Worm (Caenorhabditis elegans) whole organism, L1 larva: Measurements from ENCODE around the gene col-173.
A peak's percentile ranks its signal among the peaks of the same experiment; 100 is the strongest.

Source experiments
- C04F5.9 ChIP-seq: sonication (generic microtip); optimal IDR thresholded peaks from 2 replicates; lab custom pipeline; 2016; ENCODE audit warnings: missing genetic modification characterization, missing compliant biosample characterization
- C16A3.4 ChIP-seq: fragments of 150-350 bp; optimal IDR thresholded peaks from 2 replicates; lab custom pipeline; 2014; ENCODE audit warnings: missing biosample characterization, missing genetic modification characterization
- aha-1 ChIP-seq: fragments of 150-350 bp; optimal IDR thresholded peaks from 2 replicates; lab custom pipeline; 2014; ENCODE audit warnings: missing biosample characterization, missing genetic modification characterization
- ceh-63 ChIP-seq: fragments of 200-800 bp; sonication (Bioruptor generic); optimal IDR thresholded peaks from 2 replicates; lab custom pipeline; 2018; ENCODE audit warnings: mild to moderate bottlenecking, missing genetic modification characterization, missing compliant biosample characterization
- ceh-82 ChIP-seq, 3 experiments: fragments of 150-350 bp in 1 of 3; sonication (generic microtip) in 2 of 3; optimal IDR thresholded peaks; 2 replicates each; lab custom pipeline; 2014 to 2017; ENCODE audit warnings: missing biosample characterization in 3 of 3, missing genetic modification characterization in 3 of 3
- ceh-88 ChIP-seq: fragments of 200-800 bp; sonication (Bioruptor generic); IDR thresholded peaks from 2 replicates; pipeline ENCODE4 v1.3.6; 2022; ENCODE audit warnings: missing genetic modification characterization, missing compliant biosample characterization
- dpl-1 ChIP-seq, 3 experiments: fragments of 150-350 bp in 2 of 3; sonication (generic microtip) in 1 of 3; optimal IDR thresholded peaks; 2 replicates each; lab custom pipeline; 2014 to 2017; ENCODE audit warnings: missing biosample characterization in 3 of 3, missing genetic modification characterization in 3 of 3, missing genetic modification reagents in 3 of 3
- efl-1 ChIP-seq, 4 experiments: fragments of 150-350 bp; optimal IDR thresholded peaks in 3 of 4; peaks in 1 of 4; 1 replicate in 1 of 4; 2 replicates in 3 of 4; lab custom pipeline; 2014; ENCODE audit warnings: missing biosample characterization in 2 of 4, missing genetic modification characterization in 2 of 4, missing genetic modification reagents in 2 of 4
- efl-3 ChIP-seq: fragments of 200-800 bp; sonication (Bioruptor generic); optimal IDR thresholded peaks from 2 replicates; lab custom pipeline; 2018; ENCODE audit warnings: mild to moderate bottlenecking, missing genetic modification characterization, missing compliant biosample characterization
- egl-13 ChIP-seq: sonication (generic microtip); optimal IDR thresholded peaks from 2 replicates; lab custom pipeline; 2016; ENCODE audit warnings: missing genotype, missing genetic modification reagents, missing genetic modification characterization, missing compliant biosample characterization
- egl-27 ChIP-seq, 2 experiments: fragments of 150-350 bp in 1 of 2; sonication (generic microtip); optimal IDR thresholded peaks; 3 replicates each; lab custom pipeline; 2017 to 2018; ENCODE audit warnings: missing biosample characterization in 2 of 2, missing genetic modification characterization in 2 of 2, missing genetic modification reagents in 2 of 2
- elt-3 ChIP-seq, 6 experiments: fragments of 150-350 bp in 1 of 6; sonication (generic microtip); optimal IDR thresholded peaks; 2 replicates each; lab custom pipeline; 2017 to 2018; ENCODE audit warnings: missing biosample characterization in 6 of 6, missing genetic modification characterization in 6 of 6, inconsistent platforms in 1 of 6
- fkh-4 ChIP-seq: sonication (generic microtip); optimal IDR thresholded peaks from 2 replicates; lab custom pipeline; 2016; ENCODE audit warnings: missing compliant biosample characterization, missing genetic modification characterization, borderline replicate concordance
- fkh-8 ChIP-seq: sonication (generic microtip); optimal IDR thresholded peaks from 2 replicates; lab custom pipeline; 2016; ENCODE audit warnings: mild to moderate bottlenecking, missing genetic modification characterization, missing compliant biosample characterization
- fos-1 ChIP-seq: fragments of 150-350 bp; optimal IDR thresholded peaks from 2 replicates; lab custom pipeline; 2014; ENCODE audit warnings: missing biosample characterization, missing genetic modification characterization
- hlh-4 ChIP-seq: sonication (generic microtip); optimal IDR thresholded peaks from 2 replicates; lab custom pipeline; 2016; ENCODE audit warnings: mild to moderate bottlenecking, missing genetic modification characterization, missing compliant biosample characterization
- hpl-2 ChIP-seq: fragments of 150-350 bp; optimal IDR thresholded peaks from 2 replicates; lab custom pipeline; 2014; ENCODE audit warnings: missing biosample characterization, missing genetic modification reagents, missing genetic modification characterization
- irx-1 ChIP-seq: sonication (generic microtip); optimal IDR thresholded peaks from 2 replicates; lab custom pipeline; 2016; ENCODE audit warnings: missing genetic modification characterization, missing compliant biosample characterization
- jun-1 ChIP-seq: fragments of 150-350 bp; optimal IDR thresholded peaks from 2 replicates; lab custom pipeline; 2014; ENCODE audit warnings: missing biosample characterization, missing genetic modification reagents, missing genetic modification characterization
- lin-13 ChIP-seq: fragments of 150-350 bp; optimal IDR thresholded peaks from 2 replicates; lab custom pipeline; 2014; ENCODE audit warnings: missing biosample characterization, missing genetic modification reagents, missing genetic modification characterization
- lin-39 ChIP-seq: fragments of 150-350 bp; optimal IDR thresholded peaks from 2 replicates; lab custom pipeline; 2014; ENCODE audit warnings: missing biosample characterization, missing genetic modification reagents, missing genetic modification characterization
- mab-9 ChIP-seq: fragments of 200-800 bp; sonication (Bioruptor generic); IDR thresholded peaks from 2 replicates; pipeline ENCODE4 v1.3.6; 2022; ENCODE audit warnings: missing genetic modification reagents, missing genetic modification characterization, missing compliant biosample characterization
- mdl-1 ChIP-seq, 2 experiments: fragments of 150-350 bp; optimal IDR thresholded peaks; 2 replicates each; lab custom pipeline; 2014 to 2017; ENCODE audit warnings: missing biosample characterization in 2 of 2, missing genetic modification characterization in 2 of 2, inconsistent platforms in 1 of 2
- mep-1 ChIP-seq: fragments of 150-350 bp; optimal IDR thresholded peaks from 2 replicates; lab custom pipeline; 2014; ENCODE audit warnings: missing biosample characterization, missing genetic modification characterization
- nhr-19 ChIP-seq: fragments of 200-800 bp; sonication (Bioruptor generic); conservative IDR thresholded peaks from 2 replicates; pipeline ENCODE4 v1.3.6; 2022; ENCODE audit warnings: missing genetic modification characterization, missing compliant biosample characterization
- nhr-237 ChIP-seq: fragments of 150-350 bp; optimal IDR thresholded peaks from 2 replicates; lab custom pipeline; 2014; ENCODE audit warnings: missing biosample characterization, missing genetic modification characterization
- nhr-28 ChIP-seq: fragments of 150-350 bp; optimal IDR thresholded peaks from 2 replicates; lab custom pipeline; 2014; ENCODE audit warnings: missing biosample characterization, missing genetic modification characterization
- nhr-47 ChIP-seq: sonication (generic microtip); optimal IDR thresholded peaks from 2 replicates; lab custom pipeline; 2016; ENCODE audit warnings: mild to moderate bottlenecking, missing genetic modification characterization, moderate library complexity, missing compliant biosample characterization
- nhr-77 ChIP-seq: fragments of 150-350 bp; optimal IDR thresholded peaks from 2 replicates; lab custom pipeline; 2014; ENCODE audit warnings: missing biosample characterization, missing genetic modification characterization
- nhr-84 ChIP-seq: sonication (generic microtip); optimal IDR thresholded peaks from 2 replicates; lab custom pipeline; 2017; ENCODE audit warnings: missing biosample characterization, missing genetic modification characterization
- nhr-85 ChIP-seq: sonication (generic microtip); peaks from one replicate; lab custom pipeline; 2016; ENCODE audit warnings: missing genetic modification characterization, inconsistent platforms, missing compliant biosample characterization
- pag-3 ChIP-seq: sonication (generic microtip); optimal IDR thresholded peaks from 2 replicates; lab custom pipeline; 2017; ENCODE audit warnings: missing genetic modification characterization, mild to moderate bottlenecking, missing compliant biosample characterization, antibody characterized with exemption, borderline replicate concordance; ENCODE audit not compliant: insufficient read depth
- rnt-1 ChIP-seq: sonication (generic microtip); optimal IDR thresholded peaks from 2 replicates; lab custom pipeline; 2016; ENCODE audit warnings: mild to moderate bottlenecking, missing genetic modification characterization, moderate library complexity, missing compliant biosample characterization
- snpc-4 ChIP-seq: fragments of 150-350 bp; optimal IDR thresholded peaks from 2 replicates; lab custom pipeline; 2014; ENCODE audit warnings: missing biosample characterization, missing genetic modification characterization
- sup-37 ChIP-seq: fragments of 200-800 bp; sonication (Bioruptor generic); optimal IDR thresholded peaks from 2 replicates; lab custom pipeline; 2018; ENCODE audit warnings: mild to moderate bottlenecking, missing genetic modification characterization, missing compliant biosample characterization
- unc-30 ChIP-seq: sonication (generic microtip); optimal IDR thresholded peaks from 2 replicates; lab custom pipeline; 2017; ENCODE audit warnings: missing biosample characterization, missing genetic modification characterization
- unc-62 ChIP-seq: fragments of 150-350 bp; optimal IDR thresholded peaks from 2 replicates; lab custom pipeline; 2014; ENCODE audit warnings: missing biosample characterization, missing genetic modification reagents, missing genetic modification characterization
- vab-15 ChIP-seq: sonication (generic microtip); optimal IDR thresholded peaks from 2 replicates; lab custom pipeline; 2017; ENCODE audit warnings: missing genotype, mild to moderate bottlenecking, missing genetic modification characterization, missing compliant biosample characterization
- zag-1 ChIP-seq: fragments of 150-350 bp; optimal IDR thresholded peaks from 2 replicates; lab custom pipeline; 2014; ENCODE audit warnings: missing biosample characterization, missing genetic modification characterization
- zip-4 ChIP-seq: fragments of 200-800 bp; sonication (Bioruptor generic); optimal IDR thresholded peaks from 2 replicates; lab custom pipeline; 2018; ENCODE audit warnings: mild to moderate bottlenecking, missing genetic modification characterization, moderate library complexity, missing compliant biosample characterization
- ztf-11 ChIP-seq, 2 experiments: sonication (generic microtip); optimal IDR thresholded peaks; 2 replicates each; lab custom pipeline; 2016 to 2017; ENCODE audit warnings: missing genetic modification characterization in 2 of 2, missing biosample characterization in 1 of 2, missing compliant biosample characterization in 1 of 2
- ztf-4 ChIP-seq: fragments of 150-350 bp; optimal IDR thresholded peaks from 2 replicates; lab custom pipeline; 2014; ENCODE audit warnings: missing biosample characterization, missing genetic modification characterization

Gene col-173

DNA sequence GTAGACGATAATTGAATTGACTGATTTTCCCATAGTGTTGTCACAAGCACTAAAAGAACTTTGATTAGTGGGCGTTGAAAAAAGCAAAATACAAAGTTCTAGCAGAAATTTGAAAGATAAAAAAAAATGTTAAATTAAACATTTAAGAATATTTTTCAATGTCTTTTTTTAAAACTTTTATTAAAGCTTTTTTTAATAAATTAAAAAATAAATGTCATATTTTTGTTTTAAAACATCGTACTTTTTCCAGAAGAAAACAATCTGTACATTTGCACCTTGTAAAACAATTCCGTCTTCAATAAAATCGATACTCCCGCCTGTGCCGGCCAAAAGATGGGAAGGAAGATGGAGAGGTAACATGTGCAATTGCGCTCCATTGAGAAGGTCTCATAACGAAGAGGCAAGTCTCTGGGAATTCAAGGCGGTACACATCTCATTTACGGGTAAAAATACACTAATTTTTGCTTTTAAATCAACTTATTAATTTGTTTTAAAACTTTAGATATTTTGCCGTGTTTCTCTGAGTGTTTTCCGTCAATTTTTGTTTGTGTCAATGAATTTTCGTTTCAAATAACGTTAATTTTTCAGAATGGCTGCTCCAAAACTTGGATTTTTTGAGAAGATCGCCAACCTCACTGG, 36.5 kb downstream of the col-173 start, which contains the start of the genes glr-6 and asg-2 (continued):
- TF ChIP-seq dpl-1 (GFP tag; optimal IDR thresholded peaks at IDR 0.05; lab: Kevin White, UChicago) (peak; percentile 67 to 79 (median 75)), nhr-237 (tag; lab: Kevin White, UChicago) (peak; percentile 34), sup-37 (GFP tag; lab: Kevin White, UChicago) (no peak), hpl-2 (GFP tag; lab: Kevin White, UChicago) (peak; percentile 66), mdl-1 (tag; optimal IDR thresholded peaks at IDR 0.05; lab: Kevin White, UChicago) (peak in 1 of 2 experiments; percentile 84), nhr-77 (tag; lab: Kevin White, UChicago) (peak; percentile 86), nhr-47 (peak; percentile 84), fkh-4 (tag; lab: Kevin White, UChicago) (no peak), ceh-82 (tag; optimal IDR thresholded peaks at IDR 0.05; lab: Kevin White, UChicago) (peak; percentile 60 to 76 (median 62)), ceh-63 (GFP tag; lab: Kevin White, UChicago) (no peak), elt-3 (tag; optimal IDR thresholded peaks at IDR 0.05; lab: Kevin White, UChicago) (peak in 3 of 6 experiments; percentile 26 to 70 (median 30)), ceh-88 (GFP tag; lab: Robert Waterston, UW) (0 out of 2 replicates have a peak, but pooled peaks have one; percentile 26), nhr-28 (tag; lab: Kevin White, UChicago) (no peak), nhr-19 (GFP tag; lab: Robert Waterston, UW) (peak; percentile 82), fkh-8 (tag; lab: Kevin White, UChicago) (peak; percentile 77), mab-9 (GFP tag; lab: Robert Waterston, UW) (no peak), C04F5.9 (tag; lab: Kevin White, UChicago) (no peak), rnt-1 (tag; lab: Kevin White, UChicago) (peak; percentile 86), fos-1 (tag; lab: Kevin White, UChicago) (peak; percentile 81), efl-1 (optimal IDR thresholded peaks at IDR 0.05; lab: Kevin White, UChicago) (peak; percentile 74 to 81), efl-1 (GFP tag; optimal IDR thresholded peaks at IDR 0.05 in 1 of 2; lab: Kevin White, UChicago) (peak; percentile 65 to 96), efl-3 (GFP tag; lab: Kevin White, UChicago) (no peak), unc-62 (GFP tag; lab: Kevin White, UChicago) (no peak), pag-3 (tag; lab: Kevin White, UChicago) (no peak), irx-1 (tag; lab: Kevin White, UChicago) (peak; percentile 43), egl-13 (tag; lab: Kevin White, UChicago) (peak; percentile 12), zip-4 (GFP tag; lab: Kevin White, UChicago) (no peak), jun-1 (peak; percentile 58), hlh-4 (tag; lab: Kevin White, UChicago) (no peak), nhr-84 (tag; lab: Kevin White, UChicago) (no peak), egl-27 (tag; optimal IDR thresholded peaks at IDR 0.05; lab: Kevin White, UChicago) (peak in 1 of 2 experiments; percentile 3), ztf-11 (tag; optimal IDR thresholded peaks at IDR 0.05; lab: Kevin White, UChicago) (peak in 1 of 2 experiments; percentile 25), nhr-85 (tag; lab: Kevin White, UChicago) (peak; percentile 88), vab-15 (tag; lab: Kevin White, UChicago) (no peak), lin-39 (tag; lab: Kevin White, UChicago) (peak; percentile 55), mep-1 (tag; lab: Kevin White, UChicago) (peak; percentile 91), ztf-4 (peak; percentile 10), unc-30 (tag; lab: Kevin White, UChicago) (no peak), aha-1 (tag; lab: Kevin White, UChicago) (no peak), snpc-4 (peak; percentile 28), C16A3.4 (tag; lab: Kevin White, UChicago) (peak; percentile 98), zag-1 (tag; lab: Kevin White, UChicago) (no peak), lin-13 (GFP tag; lab: Kevin White, UChicago) (peak; percentile 78)
- TF ChIP-seq, all 84 proteins: peak for 51
